Fruit fly (Drosophila melanogaster): ENCODE results near the gene Jon74E.

Jon74E gene

dm6 chr3L:17532197-17532596 lies 16.7 kb downstream of the Jon74E start (continued):
- TF ChIP-seq dpn (GFP tag; optimal IDR thresholded peaks at IDR 0.05) (no peak), Ets65A (GFP tag) (no peak), Rfx (GFP tag; IDR thresholded peaks at IDR 0.05) (no peak), CG1603 (tag; optimal IDR thresholded peaks at IDR 0.05) (no peak), Hsf (GFP tag; optimal IDR thresholded peaks at IDR 0.05) (peak; percentile 36), Ada2b (GFP tag; IDR thresholded peaks at IDR 0.05) (peak; percentile 32; the same call in 1 of the 2 replicates), otp (GFP tag; IDR thresholded peaks at IDR 0.05) (no peak), oc (tag; optimal IDR thresholded peaks at IDR 0.05) (no peak), CG17802 (tag; optimal IDR thresholded peaks at IDR 0.05) (no peak), CG12155 (GFP tag; optimal IDR thresholded peaks at IDR 0.05) (no peak), CG14014 (GFP tag; IDR thresholded peaks at IDR 0.05) (no peak; the same call in 1 of the 2 replicates), Meics (GFP tag; optimal IDR thresholded peaks at IDR 0.05) (peak; percentile 10), chinmo (GFP tag; IDR thresholded peaks at IDR 0.05; ENCODE audit: partially characterized antibody) (no peak), ind (GFP tag; optimal IDR thresholded peaks at IDR 0.05) (no peak), CG3065 (GFP tag; optimal IDR thresholded peaks at IDR 0.05) (no peak), CG1792 (GFP tag; optimal IDR thresholded peaks at IDR 0.05) (no peak), CG30020 (tag; optimal IDR thresholded peaks at IDR 0.05) (no peak), cato (GFP tag; optimal IDR thresholded peaks at IDR 0.05; ENCODE audit: borderline replicate concordance) (no peak), CG6272 (GFP tag; IDR thresholded peaks at IDR 0.05) (no peak), Dfd (GFP tag; optimal IDR thresholded peaks at IDR 0.05) (no peak), sens (GFP tag) (peak; percentile 80), CG12236 (GFP tag; optimal IDR thresholded peaks at IDR 0.05) (no peak), twi (tag; optimal IDR thresholded peaks at IDR 0.05) (no peak), CG8944 (GFP tag; optimal IDR thresholded peaks at IDR 0.05) (no peak), CG16815 (GFP tag; optimal IDR thresholded peaks at IDR 0.05) (no peak), CG11560 (tag; IDR thresholded peaks at IDR 0.05) (no peak), insv (GFP tag; optimal IDR thresholded peaks at IDR 0.05) (no peak), CG10366 (GFP tag; IDR thresholded peaks at IDR 0.05) (no peak), CG6683 (GFP tag; optimal IDR thresholded peaks at IDR 0.05) (no peak), CG10654 (GFP tag; optimal IDR thresholded peaks at IDR 0.05) (no peak), Atf3 (GFP tag; optimal IDR thresholded peaks at IDR 0.05) (no peak), CG13296 (GFP tag; optimal IDR thresholded peaks at IDR 0.05) (no peak), Side (GFP tag; optimal IDR thresholded peaks at IDR 0.05) (no peak), sc (optimal IDR thresholded peaks at IDR 0.05) (no peak), sc (GFP tag; optimal IDR thresholded peaks at IDR 0.05) (no peak), slp2 (GFP tag; optimal IDR thresholded peaks at IDR 0.05) (no peak), Hand (GFP tag; optimal IDR thresholded peaks at IDR 0.05) (no peak), CoRest (tag; optimal IDR thresholded peaks at IDR 0.05) (peak; percentile 42), CG42726 (GFP tag; IDR thresholded peaks at IDR 0.05; ENCODE audit: partially characterized antibody) (no peak), C15 (GFP tag; IDR thresholded peaks at IDR 0.05) (no peak), Myb (GFP tag; optimal IDR thresholded peaks at IDR 0.05) (no peak), CG9727 (GFP tag; optimal IDR thresholded peaks at IDR 0.05) (peak; percentile 34), sr (GFP tag; IDR thresholded peaks at IDR 0.05) (no peak), Dad (GFP tag; optimal IDR thresholded peaks at IDR 0.05) (no peak), sug (tag; optimal IDR thresholded peaks at IDR 0.05) (no peak), CG1602 (GFP tag; optimal IDR thresholded peaks at IDR 0.05) (no peak), Trl (optimal IDR thresholded peaks at IDR 0.05) (no peak), Trl (GFP tag; optimal IDR thresholded peaks at IDR 0.05) (peak; percentile 7), Ptx1 (GFP tag; IDR thresholded peaks at IDR 0.05) (no peak; the same call in 1 of the 2 replicates), CG31388 (GFP tag; optimal IDR thresholded peaks at IDR 0.05) (no peak), CG7556 (GFP tag; optimal IDR thresholded peaks at IDR 0.05) (peak; percentile 41), trh (GFP tag; optimal IDR thresholded peaks at IDR 0.05) (no peak), nerfin-2 (GFP tag; IDR thresholded peaks at IDR 0.05; ENCODE audit: partially characterized antibody) (no peak), CG6689 (GFP tag; IDR thresholded peaks at IDR 0.05) (no peak)
